Worm (Caenorhabditis elegans): ENCODE data around the gene K08F8.15.
A peak's percentile ranks its signal among the peaks of the same experiment; 100 is the strongest.

The K08F8.15 gene

DNA sequence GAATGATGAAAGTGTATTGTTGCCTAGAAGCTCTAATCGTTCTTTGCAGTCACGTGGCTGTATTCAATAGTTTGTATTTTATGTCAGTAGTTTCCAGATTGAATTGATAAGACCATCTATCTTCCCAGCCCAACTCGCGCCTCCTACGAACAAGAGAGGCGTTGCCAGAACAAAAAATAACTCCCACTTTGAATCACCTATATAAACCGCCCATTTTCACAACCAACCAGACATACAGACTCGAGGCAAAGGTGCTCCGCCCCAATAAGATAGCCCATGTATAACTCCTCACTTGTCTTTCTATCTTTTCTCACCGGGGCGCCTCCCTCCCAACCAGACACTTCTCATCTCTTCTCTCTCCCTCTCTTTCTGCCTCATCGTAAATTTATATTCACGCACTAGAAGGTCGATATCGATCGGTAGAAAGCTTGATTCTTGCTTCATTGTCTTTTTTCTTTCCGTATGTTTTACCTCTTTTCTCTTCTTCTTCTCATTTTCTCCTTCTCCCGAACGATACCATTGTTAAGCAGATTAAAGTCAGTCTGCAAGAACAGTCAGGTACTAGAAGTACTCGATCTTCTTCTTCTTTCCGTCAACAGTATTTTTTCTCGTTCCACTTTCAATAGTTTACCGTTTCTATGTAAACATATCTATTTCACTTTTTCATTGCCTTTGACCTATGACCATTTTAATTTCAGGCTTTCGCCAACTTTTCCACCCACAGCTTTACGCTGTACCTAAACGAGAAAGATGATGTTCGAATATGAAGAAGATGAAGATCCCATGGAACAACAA is 23.0 kb upstream of the K08F8.15 start, which contains the start of gene mak-1 (continued):
- TF ChIP-seq F37D6.2 (tag; optimal IDR thresholded peaks at IDR 0.05), result no peak
- TF ChIP-seq Y75B8A.6 (GFP tag; IDR thresholded peaks at IDR 0.05), result no peak
- peak; percentile 27 to 88 for TF ChIP-seq mdl-1 (tag; optimal IDR thresholded peaks at IDR 0.05)
- TF ChIP-seq saeg-2 (GFP tag; IDR thresholded peaks at IDR 0.05), result no peak
- no peak for TF ChIP-seq F44E2.7 (GFP tag; IDR thresholded peaks at IDR 0.05)
- TF ChIP-seq snpc-1.2 (GFP tag; IDR thresholded peaks at IDR 0.05), result no peak
- no peak for TF ChIP-seq cey-2 (tag; optimal IDR thresholded peaks at IDR 0.05; ENCODE audit: borderline replicate concordance, insufficient read depth)
- TF ChIP-seq dmd-9 (GFP tag; IDR thresholded peaks at IDR 0.05), result no peak
- TF ChIP-seq nhr-111 (GFP tag; optimal IDR thresholded peaks at IDR 0.05), result no peak
- no peak for TF ChIP-seq lir-3 (tag; optimal IDR thresholded peaks at IDR 0.05)
- no peak for TF ChIP-seq daf-12 (tag; optimal IDR thresholded peaks at IDR 0.05)
- TF ChIP-seq fkh-10 (GFP tag; optimal IDR thresholded peaks at IDR 0.05), result no peak
- TF ChIP-seq mxl-2 (GFP tag; conservative IDR thresholded peaks at IDR 0.05), result no peak
- no peak for TF ChIP-seq ZK337.2 (GFP tag; IDR thresholded peaks at IDR 0.05)
- no peak for TF ChIP-seq nhr-77 (tag; optimal IDR thresholded peaks at IDR 0.05)
- TF ChIP-seq mxl-3 (GFP tag; optimal IDR thresholded peaks at IDR 0.05), result no peak
- TF ChIP-seq F10B5.3 (tag; optimal IDR thresholded peaks at IDR 0.05), result no peak
- TF ChIP-seq nhr-42 (GFP tag; IDR thresholded peaks at IDR 0.05), result no peak
- peak in 1 of 2 experiments; percentile 33 for TF ChIP-seq lsy-2 (tag; optimal IDR thresholded peaks at IDR 0.05)
- peak; percentile 74 for TF ChIP-seq hlh-11 (tag; optimal IDR thresholded peaks at IDR 0.05)
- TF ChIP-seq snpc-4 (tag; optimal IDR thresholded peaks at IDR 0.05), result no peak
- TF ChIP-seq F49E8.2 (tag; optimal IDR thresholded peaks at IDR 0.05; ENCODE audit: borderline replicate concordance), result no peak
- TF ChIP-seq zag-1 (tag; optimal IDR thresholded peaks at IDR 0.05), result no peak
- TF ChIP-seq madf-5 (GFP tag; IDR thresholded peaks at IDR 0.05), result no peak
- TF ChIP-seq php-3 (GFP tag; IDR thresholded peaks at IDR 0.05), result no peak
- no peak for TF ChIP-seq ces-1 (GFP tag; optimal IDR thresholded peaks at IDR 0.05)
- peak; percentile 23 for TF ChIP-seq nhr-11 (tag; optimal IDR thresholded peaks at IDR 0.05)
- TF ChIP-seq dmd-8 (GFP tag; IDR thresholded peaks at IDR 0.05), result no peak
- TF ChIP-seq lin-13 (GFP tag; optimal IDR thresholded peaks at IDR 0.05), result no peak
- TF ChIP-seq daf-8 (GFP tag; IDR thresholded peaks at IDR 0.05), result no peak
- peak; percentile 52; the same call in 1 of the 2 replicates for TF ChIP-seq dmd-6 (GFP tag; IDR thresholded peaks at IDR 0.05)
- TF ChIP-seq Y48G9A.11 (GFP tag; IDR thresholded peaks at IDR 0.05), result peak; percentile 30; the same call in 1 of the 2 replicates
- TF ChIP-seq attf-4 (tag; optimal IDR thresholded peaks at IDR 0.05), result no peak
- TF ChIP-seq fos-1 (tag; optimal IDR thresholded peaks at IDR 0.05), result no peak
- no peak for TF ChIP-seq sdz-12 (GFP tag; optimal IDR thresholded peaks at IDR 0.05)
- TF ChIP-seq vab-7 (GFP tag; IDR thresholded peaks at IDR 0.05), result 0 out of 2 replicates have a peak, but pooled peaks have one; percentile 4
- TF ChIP-seq nhr-48 (tag; optimal IDR thresholded peaks at IDR 0.05), result peak; percentile 87
- TF ChIP-seq mdt-29 (GFP tag; IDR thresholded peaks at IDR 0.05), result no peak
- TF ChIP-seq hmg-1.1 (GFP tag; IDR thresholded peaks at IDR 0.05), result 0 out of 2 replicates have a peak, but pooled peaks have one; percentile 15
- TF ChIP-seq egl-43 (GFP tag; IDR thresholded peaks at IDR 0.05), result no peak
- TF ChIP-seq ztf-7 (tag; optimal IDR thresholded peaks at IDR 0.05), result no peak
- TF ChIP-seq daf-16 (GFP tag; optimal IDR thresholded peaks at IDR 0.05), result no peak
- peak; percentile 68 for TF ChIP-seq daf-16 (tag; optimal IDR thresholded peaks at IDR 0.05)
- TF ChIP-seq ceh-28 (tag; optimal IDR thresholded peaks at IDR 0.05), result peak; percentile 8
- no peak for TF ChIP-seq jun-1 (tag; optimal IDR thresholded peaks at IDR 0.05)
- TF ChIP-seq ztf-11 (tag; optimal IDR thresholded peaks at IDR 0.05), result no peak
- TF ChIP-seq zfp-2 (tag; optimal IDR thresholded peaks at IDR 0.05), result no peak
- no peak for TF ChIP-seq nhr-25 (tag; optimal IDR thresholded peaks at IDR 0.05; ENCODE audit: borderline replicate concordance, insufficient read depth)
- 0 out of 2 replicates have a peak, but pooled peaks have one; percentile 21 for TF ChIP-seq lin-38 (GFP tag; IDR thresholded peaks at IDR 0.05)
- TF ChIP-seq ceh-82 (tag; optimal IDR thresholded peaks at IDR 0.05), result no peak

All from whole organism, L4 larva.